Worm (Caenorhabditis elegans) whole organism, early embryonic: ENCODE results near the gene Y60A3A.8.

Experiments used
- B0310.2 ChIP-seq: sonication (generic microtip); optimal IDR thresholded peaks from 2 replicates; lab custom pipeline; 2016; ENCODE audit warnings: mild to moderate bottlenecking, missing genetic modification characterization, missing compliant biosample characterization
- aly-1 ChIP-seq: sonication (generic microtip); optimal IDR thresholded peaks from 2 replicates; lab custom pipeline; 2016; ENCODE audit warnings: missing genetic modification characterization, missing compliant biosample characterization
- ama-1 ChIP-seq: fragments of 150-350 bp; optimal IDR thresholded peaks from 2 replicates; lab custom pipeline; 2014
- ceh-13 ChIP-seq: fragments of 200-800 bp; sonication (Bioruptor generic); optimal IDR thresholded peaks from 2 replicates; lab custom pipeline; 2018; ENCODE audit warnings: mild to moderate bottlenecking, missing genetic modification characterization, missing compliant biosample characterization
- ceh-36 ChIP-seq: sonication (generic microtip); optimal IDR thresholded peaks from 2 replicates; lab custom pipeline; 2016; ENCODE audit warnings: missing genetic modification characterization, inconsistent platforms, missing compliant biosample characterization
- ets-7 ChIP-seq: sonication (generic microtip); optimal IDR thresholded peaks from 2 replicates; lab custom pipeline; 2016; ENCODE audit warnings: missing genotype, missing genetic modification characterization, missing compliant biosample characterization
- flt-1 ChIP-seq: fragments of 200-800 bp; sonication (Bioruptor generic); IDR thresholded peaks from 2 replicates; pipeline ENCODE4 v1.3.6; 2022; ENCODE audit warnings: missing genetic modification characterization, missing compliant biosample characterization
- hnd-1 ChIP-seq: sonication (generic microtip); optimal IDR thresholded peaks from 2 replicates; lab custom pipeline; 2016; ENCODE audit warnings: missing genetic modification characterization, missing compliant biosample characterization
- pes-1 ChIP-seq: fragments of 200-800 bp; sonication (Bioruptor generic); IDR thresholded peaks from 2 replicates; pipeline ENCODE4 v1.3.6; 2022; ENCODE audit warnings: missing genetic modification reagents, missing genetic modification characterization, missing compliant biosample characterization
- scrt-1 ChIP-seq: fragments of 200-800 bp; sonication (Bioruptor generic); IDR thresholded peaks from 2 replicates; pipeline ENCODE4 v1.3.6; 2022; ENCODE audit warnings: missing genetic modification characterization, missing compliant biosample characterization
- sea-1 ChIP-seq: fragments of 200-800 bp; sonication (Bioruptor generic); conservative IDR thresholded peaks from 2 replicates; pipeline ENCODE4 v1.3.6; 2022; ENCODE audit warnings: missing genetic modification characterization, missing compliant biosample characterization
- tbx-37 ChIP-seq: fragments of 200-800 bp; sonication (Bioruptor generic); conservative IDR thresholded peaks from 2 replicates; pipeline ENCODE4 v1.3.6; 2022; ENCODE audit warnings: missing genetic modification reagents, missing genetic modification characterization, missing compliant biosample characterization
- tra-4 ChIP-seq: sonication (generic microtip); optimal IDR thresholded peaks from 2 replicates; lab custom pipeline; 2017; ENCODE audit warnings: missing genetic modification characterization, missing compliant biosample characterization

DNA sequence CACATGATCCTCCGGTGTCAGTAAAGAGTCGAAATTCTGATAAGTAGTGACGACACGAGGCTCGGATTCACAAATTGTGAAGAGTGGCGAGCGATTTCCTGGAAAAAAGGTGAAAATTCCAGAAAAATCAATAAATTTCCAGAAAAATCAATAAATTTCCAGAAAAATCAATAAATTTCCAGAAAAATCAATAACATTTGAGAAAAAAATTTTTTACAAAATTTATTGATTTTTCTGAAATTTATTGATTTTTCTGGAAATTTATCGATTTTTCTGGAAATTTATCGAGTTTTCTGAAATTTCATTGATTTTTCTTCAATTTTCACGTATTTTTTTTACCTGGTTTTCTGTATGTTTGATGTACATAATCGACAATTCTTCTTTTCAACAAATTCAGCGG, 43.8 kb upstream of the Y60A3A.8 start:
- TF ChIP-seq tra-4 (tag; lab: Kevin White, UChicago) (no peak), ets-7 (tag; lab: Kevin White, UChicago) (no peak), ama-1 (no peak), B0310.2 (tag; lab: Kevin White, UChicago) (no peak), aly-1 (tag; lab: Kevin White, UChicago) (no peak), scrt-1 (GFP tag; lab: Robert Waterston, UW) (no peak), ceh-13 (GFP tag; lab: Kevin White, UChicago) (no peak), pes-1 (no peak), flt-1 (GFP tag; lab: Robert Waterston, UW) (no peak), hnd-1 (no peak), ceh-36 (tag; lab: Kevin White, UChicago) (no peak), sea-1 (no peak), tbx-37 (GFP tag; lab: Robert Waterston, UW) (no peak)
